Worm (Caenorhabditis elegans) whole organism, L4 larva: ENCODE measurements around the gene gst-34.
A peak's percentile ranks its signal among the peaks of the same experiment; 100 is the strongest.

Experiments used
- F10B5.3 ChIP-seq: sonication (generic microtip); optimal IDR thresholded peaks from 2 replicates; lab custom pipeline; 2016; ENCODE audit warnings: mild to moderate bottlenecking, missing genetic modification characterization, missing compliant biosample characterization
- F44E2.7 ChIP-seq: fragments of 200-800 bp; sonication (Bioruptor generic); IDR thresholded peaks from 2 replicates; pipeline ENCODE4 v2.1.2; 2022; ENCODE audit warnings: missing genetic modification characterization, missing compliant biosample characterization
- F49E8.2 ChIP-seq: sonication (generic microtip); optimal IDR thresholded peaks from 2 replicates; lab custom pipeline; 2016; ENCODE audit warnings: missing compliant biosample characterization, mild to moderate bottlenecking, missing genetic modification characterization, borderline replicate concordance
- T20F7.1 ChIP-seq: fragments of 200-800 bp; sonication (Bioruptor generic); optimal IDR thresholded peaks from 2 replicates; lab custom pipeline; 2018; ENCODE audit warnings: mild to moderate bottlenecking, missing genetic modification characterization, missing compliant biosample characterization
- Y5F2A.4 ChIP-seq: fragments of 200-800 bp; sonication (Bioruptor generic); optimal IDR thresholded peaks from 2 replicates; lab custom pipeline; 2018; ENCODE audit warnings: mild to moderate bottlenecking, missing genetic modification characterization, missing compliant biosample characterization
- aha-1 ChIP-seq: fragments of 150-350 bp; peaks from one replicate; lab custom pipeline; 2014; ENCODE audit warnings: missing biosample characterization, missing genetic modification characterization
- ceh-28 ChIP-seq: fragments of 150-350 bp; optimal IDR thresholded peaks from 2 replicates; lab custom pipeline; 2014; ENCODE audit warnings: missing biosample characterization, missing genetic modification reagents, missing genetic modification characterization
- ceh-44 ChIP-seq: fragments of 200-800 bp; sonication (Bioruptor generic); IDR thresholded peaks from 2 replicates; pipeline ENCODE4 v1.3.6; 2022; ENCODE audit warnings: missing genetic modification reagents, missing genetic modification characterization, missing compliant biosample characterization
- dpl-1 ChIP-seq: fragments of 150-350 bp; optimal IDR thresholded peaks from 2 replicates; lab custom pipeline; 2014; ENCODE audit warnings: missing biosample characterization, missing genetic modification reagents, missing genetic modification characterization
- egl-27 ChIP-seq: sonication (generic microtip); optimal IDR thresholded peaks from 3 replicates; lab custom pipeline; 2017; ENCODE audit warnings: missing biosample characterization, missing genetic modification reagents, missing genetic modification characterization
- egl-43 ChIP-seq: fragments of 200-800 bp; sonication (Bioruptor generic); IDR thresholded peaks from 2 replicates; pipeline ENCODE4 v1.3.6; 2022; ENCODE audit warnings: missing genetic modification reagents, missing genetic modification characterization, missing compliant biosample characterization
- fkh-10 ChIP-seq: fragments of 150-350 bp; optimal IDR thresholded peaks from 2 replicates; lab custom pipeline; 2014; ENCODE audit warnings: missing biosample characterization, missing genetic modification reagents, missing genetic modification characterization
- hif-1 ChIP-seq, 2 experiments: sonication (generic microtip); optimal IDR thresholded peaks; 2 replicates each; lab custom pipeline; 2016 to 2017; ENCODE audit warnings: missing compliant biosample characterization in 2 of 2, missing genetic modification characterization in 2 of 2, missing genetic modification reagents in 2 of 2, missing genotype in 2 of 2, mild to moderate bottlenecking in 1 of 2
- hlh-30 ChIP-seq: sonication (generic microtip); optimal IDR thresholded peaks from 2 replicates; lab custom pipeline; 2017; ENCODE audit warnings: antibody characterized with exemption, mild to moderate bottlenecking, missing genetic modification characterization, missing compliant biosample characterization; ENCODE audit not compliant: insufficient read depth
- hmg-1.1 ChIP-seq: fragments of 200-800 bp; sonication (Bioruptor generic); IDR thresholded peaks from 2 replicates; pipeline ENCODE4 v1.3.6; 2022; ENCODE audit warnings: missing genetic modification reagents, missing genetic modification characterization, missing compliant biosample characterization
- lin-38 ChIP-seq: fragments of 200-800 bp; sonication (Bioruptor generic); IDR thresholded peaks from 2 replicates; pipeline ENCODE4 v1.3.6; 2022; ENCODE audit warnings: missing genetic modification reagents, missing genetic modification characterization, missing compliant biosample characterization
- lsy-2 ChIP-seq, 2 experiments: fragments of 150-350 bp in 1 of 2; sonication (generic microtip) in 1 of 2; optimal IDR thresholded peaks; 2 replicates each; lab custom pipeline; 2014 to 2017; ENCODE audit warnings: missing biosample characterization in 2 of 2, missing genetic modification characterization in 2 of 2
- mep-1 ChIP-seq: fragments of 150-350 bp; sonication (generic microtip); optimal IDR thresholded peaks from 3 replicates; lab custom pipeline; 2014; ENCODE audit warnings: missing biosample characterization, missing genetic modification characterization
- mes-2 ChIP-seq: sonication (generic microtip); optimal IDR thresholded peaks from 2 replicates; lab custom pipeline; 2016; ENCODE audit warnings: missing genotype, mild to moderate bottlenecking, missing genetic modification characterization, missing compliant biosample characterization; ENCODE audit not compliant: poor library complexity, severe bottlenecking
- mxl-2 ChIP-seq: fragments of 200-800 bp; sonication (Bioruptor generic); conservative IDR thresholded peaks from 2 replicates; pipeline ENCODE4 v1.3.6; 2022; ENCODE audit warnings: missing genetic modification reagents, missing genetic modification characterization, missing compliant biosample characterization
- nhr-10 ChIP-seq: fragments of 150-350 bp; optimal IDR thresholded peaks from 2 replicates; lab custom pipeline; 2014; ENCODE audit warnings: missing biosample characterization, missing genetic modification characterization
- nhr-237 ChIP-seq: sonication (generic microtip); optimal IDR thresholded peaks from 2 replicates; lab custom pipeline; 2017; ENCODE audit warnings: missing biosample characterization, missing genetic modification characterization
- nhr-41 ChIP-seq: fragments of 200-800 bp; sonication (Bioruptor generic); IDR thresholded peaks from 2 replicates; pipeline ENCODE4 v1.3.6; 2022; ENCODE audit warnings: missing genetic modification reagents, missing genetic modification characterization, missing compliant biosample characterization
- nhr-42 ChIP-seq: fragments of 200-800 bp; sonication (Bioruptor generic); IDR thresholded peaks from 2 replicates; pipeline ENCODE4 v1.3.6; 2022; ENCODE audit warnings: missing genetic modification characterization, missing compliant biosample characterization
- nhr-77 ChIP-seq: fragments of 150-350 bp; optimal IDR thresholded peaks from 2 replicates; lab custom pipeline; 2014; ENCODE audit warnings: missing biosample characterization, missing genetic modification characterization
- php-3 ChIP-seq: fragments of 200-800 bp; sonication (Bioruptor generic); IDR thresholded peaks from 2 replicates; pipeline ENCODE4 v1.3.6; 2022; ENCODE audit warnings: missing genetic modification reagents, missing genetic modification characterization, missing compliant biosample characterization
- rbr-2 ChIP-seq: sonication (generic microtip); optimal IDR thresholded peaks from 2 replicates; lab custom pipeline; 2016; ENCODE audit warnings: missing genotype, missing genetic modification characterization, missing compliant biosample characterization
- saeg-2 ChIP-seq: fragments of 200-800 bp; sonication (Bioruptor generic); IDR thresholded peaks from 2 replicates; pipeline ENCODE4 v1.3.6; 2022; ENCODE audit warnings: missing genetic modification reagents, missing genetic modification characterization, missing compliant biosample characterization
- set-16 ChIP-seq: fragments of 200-800 bp; sonication (Bioruptor generic); IDR thresholded peaks from 2 replicates; pipeline ENCODE4 v1.3.6; 2022; ENCODE audit warnings: missing genetic modification reagents, missing genetic modification characterization, missing compliant biosample characterization
- tag-97 ChIP-seq: fragments of 200-800 bp; sonication (Bioruptor generic); IDR thresholded peaks from 2 replicates; pipeline ENCODE4 v1.3.6; 2022; ENCODE audit warnings: missing genetic modification characterization, missing compliant biosample characterization
- unc-39 ChIP-seq: sonication (generic microtip); optimal IDR thresholded peaks from 2 replicates; lab custom pipeline; 2017; ENCODE audit warnings: missing biosample characterization, missing genetic modification characterization
- vab-7 ChIP-seq: fragments of 200-800 bp; sonication (Bioruptor generic); IDR thresholded peaks from 2 replicates; pipeline ENCODE4 v1.3.6; 2022; ENCODE audit warnings: missing genetic modification reagents, missing genetic modification characterization, missing compliant biosample characterization
- zag-1 ChIP-seq: fragments of 150-350 bp; optimal IDR thresholded peaks from 2 replicates; lab custom pipeline; 2014; ENCODE audit warnings: missing biosample characterization, missing genetic modification characterization
- zip-11 ChIP-seq: fragments of 200-800 bp; sonication (Bioruptor generic); IDR thresholded peaks from 2 replicates; pipeline ENCODE4 v1.3.6; 2022; ENCODE audit warnings: missing genetic modification characterization, missing compliant biosample characterization
- ztf-11 ChIP-seq: fragments of 150-350 bp; optimal IDR thresholded peaks from 2 replicates; lab custom pipeline; 2014; ENCODE audit warnings: missing biosample characterization, missing genetic modification characterization

The gst-34 gene

ce11 chrII:15209309-15209708 lies 26.3 kb upstream of the gst-34 start:
- TF ChIP-seq nhr-42 (GFP tag; lab: Robert Waterston, UW) (no peak), unc-39 (tag; lab: Kevin White, UChicago) (no peak), saeg-2 (GFP tag; lab: Robert Waterston, UW) (no peak), mep-1 (tag; lab: Kevin White, UChicago) (no peak), zag-1 (tag; lab: Kevin White, UChicago) (no peak), nhr-77 (tag; lab: Kevin White, UChicago) (no peak), nhr-10 (no peak), ztf-11 (tag; lab: Kevin White, UChicago) (no peak), set-16 (GFP tag; lab: Robert Waterston, UW) (no peak), rbr-2 (tag; lab: Kevin White, UChicago) (no peak), egl-43 (GFP tag; lab: Robert Waterston, UW) (0 out of 2 replicates have a peak, but pooled peaks have one; percentile 48), Y5F2A.4 (GFP tag; lab: Kevin White, UChicago) (no peak), nhr-41 (GFP tag; lab: Robert Waterston, UW) (no peak), hlh-30 (peak; percentile 80), F49E8.2 (tag; lab: Kevin White, UChicago) (no peak), mes-2 (tag; lab: Kevin White, UChicago) (peak; percentile 31), vab-7 (GFP tag; lab: Robert Waterston, UW) (no peak)

DNA sequence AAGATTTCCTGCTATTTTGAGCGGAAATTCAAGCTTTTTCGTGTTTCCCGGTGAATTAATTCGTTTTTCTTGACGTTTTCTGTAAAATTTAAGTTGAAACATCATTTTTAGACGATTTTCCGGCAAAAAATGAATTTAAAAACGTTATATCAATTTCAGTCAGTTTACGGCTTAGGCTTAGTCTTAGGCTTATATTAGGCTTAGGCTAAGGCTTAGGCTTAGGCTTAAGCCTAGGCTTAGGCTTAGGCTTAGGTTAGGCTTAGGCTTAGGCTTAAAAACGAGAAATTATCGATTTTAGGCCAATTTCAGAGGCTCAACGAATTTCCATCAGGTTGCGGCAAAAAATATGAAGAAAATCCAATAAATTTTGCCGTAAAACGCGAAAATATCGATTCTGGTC lies 25.8 kb upstream of the gst-34 start:
- TF ChIP-seq egl-27 (tag; lab: Kevin White, UChicago) (no peak), hmg-1.1 (GFP tag; lab: Robert Waterston, UW) (no peak), fkh-10 (GFP tag; lab: Kevin White, UChicago) (no peak), F44E2.7 (no peak), mxl-2 (GFP tag; lab: Robert Waterston, UW) (no peak), hif-1 (tag; optimal IDR thresholded peaks at IDR 0.05; lab: Kevin White, UChicago) (no peak), nhr-42 (GFP tag; lab: Robert Waterston, UW) (no peak), ceh-44 (GFP tag; lab: Robert Waterston, UW) (no peak), vab-7 (GFP tag; lab: Robert Waterston, UW) (no peak), ceh-28 (tag; lab: Kevin White, UChicago) (no peak), F10B5.3 (tag; lab: Kevin White, UChicago) (no peak), tag-97 (GFP tag; lab: Robert Waterston, UW) (no peak), lin-38 (GFP tag; lab: Robert Waterston, UW) (no peak), php-3 (GFP tag; lab: Robert Waterston, UW) (no peak), zip-11 (GFP tag; lab: Robert Waterston, UW) (no peak)

DNA sequence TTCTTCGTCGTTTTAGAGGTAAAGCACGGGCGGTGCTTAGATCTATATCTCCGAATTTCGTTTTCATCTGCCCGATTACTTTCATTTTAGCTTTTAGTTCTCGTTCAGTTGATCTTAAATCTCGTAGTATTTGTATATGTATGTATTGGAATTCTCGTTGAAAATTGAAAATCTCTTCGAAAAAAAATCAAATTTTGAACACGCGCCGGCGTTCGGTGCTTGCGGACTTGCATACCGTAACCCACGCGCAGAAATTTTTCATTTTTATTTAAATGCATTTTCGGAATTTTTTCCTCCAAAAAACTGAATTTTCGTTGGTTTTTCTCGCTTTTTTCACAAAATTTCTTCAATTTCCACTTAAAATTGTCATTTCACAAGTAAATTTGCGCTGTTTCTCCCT lies 25.1 kb upstream of the gst-34 start:
- TF ChIP-seq Y5F2A.4 (GFP tag; lab: Kevin White, UChicago) (no peak), nhr-237 (no peak), lsy-2 (tag; optimal IDR thresholded peaks at IDR 0.05; lab: Kevin White, UChicago) (peak in 1 of 2 experiments; percentile 89), F10B5.3 (tag; lab: Kevin White, UChicago) (no peak), F44E2.7 (no peak), lin-38 (GFP tag; lab: Robert Waterston, UW) (peak; percentile 17; the same call in 1 of the 2 replicates), unc-39 (tag; lab: Kevin White, UChicago) (no peak), nhr-77 (tag; lab: Kevin White, UChicago) (peak; percentile 3), dpl-1 (GFP tag; lab: Kevin White, UChicago) (peak; percentile 55), zag-1 (tag; lab: Kevin White, UChicago) (no peak), mes-2 (tag; lab: Kevin White, UChicago) (no peak), aha-1 (tag; lab: Kevin White, UChicago) (peak; percentile 88), T20F7.1 (GFP tag; lab: Kevin White, UChicago) (no peak)
- TF ChIP-seq, all 104 proteins: peak for 5
